Worm (Caenorhabditis elegans) whole organism, L4/young adult: Measurements from ENCODE around the gene F58A3.4.

Experiments used
- W03F9.2 ChIP-seq: fragments of 150-350 bp; optimal IDR thresholded peaks from 2 replicates; lab custom pipeline; 2014; ENCODE audit warnings: missing biosample characterization, missing genetic modification characterization
- dao-5 ChIP-seq: sonication (generic microtip); optimal IDR thresholded peaks from 2 replicates; lab custom pipeline; 2016; ENCODE audit warnings: missing genotype, missing genetic modification characterization, moderate library complexity, missing compliant biosample characterization
- him-1 ChIP-seq: sonication (generic microtip); optimal IDR thresholded peaks from 2 replicates; lab custom pipeline; 2016; ENCODE audit warnings: missing genotype, missing genetic modification reagents, missing genetic modification characterization, missing compliant biosample characterization

ce11 chrX:11003701-11004100 lies 6.8 kb downstream of the F58A3.4 start:
- TF ChIP-seq dao-5 (tag; lab: Kevin White, UChicago) (no peak), W03F9.2 (tag; lab: Kevin White, UChicago) (no peak), him-1 (tag; lab: Kevin White, UChicago) (no peak)
